Worm (Caenorhabditis elegans) whole organism, L3 larva: ENCODE results near the gene ric-3.

Experiments used
- R02D3.7 ChIP-seq: fragments of 150-350 bp; optimal IDR thresholded peaks from 2 replicates; lab custom pipeline; 2014; ENCODE audit warnings: missing biosample characterization, missing genetic modification characterization
- ZK546.5 ChIP-seq: sonication (generic microtip); optimal IDR thresholded peaks from 2 replicates; lab custom pipeline; 2017; ENCODE audit warnings: missing biosample characterization, missing genetic modification characterization
- aly-2 ChIP-seq: fragments of 150-350 bp; optimal IDR thresholded peaks from 2 replicates; lab custom pipeline; 2014; ENCODE audit warnings: missing biosample characterization, missing genetic modification characterization
- ceh-28 ChIP-seq: fragments of 150-350 bp; optimal IDR thresholded peaks from 2 replicates; lab custom pipeline; 2014; ENCODE audit warnings: missing biosample characterization, missing genetic modification reagents, missing genetic modification characterization
- ceh-82 ChIP-seq: fragments of 150-350 bp; optimal IDR thresholded peaks from 2 replicates; lab custom pipeline; 2014; ENCODE audit warnings: missing biosample characterization, missing genetic modification characterization
- ceh-9 ChIP-seq: sonication (generic microtip); optimal IDR thresholded peaks from 2 replicates; lab custom pipeline; 2018; ENCODE audit warnings: missing biosample characterization, missing genetic modification characterization
- daf-12 ChIP-seq: fragments of 150-350 bp; optimal IDR thresholded peaks from 2 replicates; lab custom pipeline; 2014; ENCODE audit warnings: missing biosample characterization, missing genetic modification reagents, missing genetic modification characterization
- egl-27 ChIP-seq: sonication (generic microtip); optimal IDR thresholded peaks from 4 replicates; lab custom pipeline; 2017; ENCODE audit warnings: missing biosample characterization, missing genetic modification reagents, missing genetic modification characterization
- egl-5 ChIP-seq: fragments of 150-350 bp; optimal IDR thresholded peaks from 2 replicates; lab custom pipeline; 2017; ENCODE audit warnings: missing biosample characterization, missing genetic modification reagents, missing genetic modification characterization, inconsistent platforms
- elt-1 ChIP-seq: fragments of 150-350 bp; optimal IDR thresholded peaks from 2 replicates; lab custom pipeline; 2014; ENCODE audit warnings: missing biosample characterization, missing genetic modification characterization
- elt-2 ChIP-seq: sonication (generic microtip); optimal IDR thresholded peaks from 2 replicates; lab custom pipeline; 2016; ENCODE audit warnings: missing genetic modification reagents, mild to moderate bottlenecking, missing genetic modification characterization, missing compliant biosample characterization
- elt-3 ChIP-seq, 3 experiments: fragments of 150-350 bp in 1 of 3; sonication (generic microtip) in 2 of 3; optimal IDR thresholded peaks; 2 replicates in 2 of 3; 4 replicates in 1 of 3; lab custom pipeline; 2014 to 2017; ENCODE audit warnings: missing biosample characterization in 3 of 3, missing genetic modification characterization in 3 of 3
- eor-1 ChIP-seq, 2 experiments: fragments of 150-350 bp; optimal IDR thresholded peaks; 2 replicates each; lab custom pipeline; 2014 to 2018; ENCODE audit warnings: missing biosample characterization in 2 of 2, missing genetic modification characterization in 2 of 2
- fkh-2 ChIP-seq: fragments of 150-350 bp; optimal IDR thresholded peaks from 2 replicates; lab custom pipeline; 2014; ENCODE audit warnings: missing biosample characterization, missing genetic modification reagents, missing genetic modification characterization
- hmg-11 ChIP-seq: sonication (generic microtip); optimal IDR thresholded peaks from 2 replicates; lab custom pipeline; 2016; ENCODE audit warnings: missing genetic modification characterization, missing compliant biosample characterization
- jun-1 ChIP-seq: fragments of 150-350 bp; optimal IDR thresholded peaks from 2 replicates; lab custom pipeline; 2014; ENCODE audit warnings: missing biosample characterization, missing genetic modification reagents, missing genetic modification characterization
- lin-15B ChIP-seq: fragments of 150-350 bp; optimal IDR thresholded peaks from 2 replicates; lab custom pipeline; 2014; ENCODE audit warnings: missing biosample characterization, missing genetic modification characterization
- lin-39 ChIP-seq: fragments of 150-350 bp; optimal IDR thresholded peaks from 2 replicates; lab custom pipeline; 2018; ENCODE audit warnings: missing biosample characterization, missing genetic modification reagents, missing genetic modification characterization
- mdl-1 ChIP-seq: fragments of 150-350 bp; optimal IDR thresholded peaks from 2 replicates; lab custom pipeline; 2014; ENCODE audit warnings: missing biosample characterization, missing genetic modification characterization
- mml-1 ChIP-seq: fragments of 150-350 bp; sonication (generic microtip); optimal IDR thresholded peaks from 3 replicates; lab custom pipeline; 2014; ENCODE audit warnings: missing biosample characterization, missing genetic modification characterization
- nfya-1 ChIP-seq: sonication (generic microtip); optimal IDR thresholded peaks from 2 replicates; lab custom pipeline; 2017; ENCODE audit warnings: missing genetic modification characterization, mild to moderate bottlenecking, missing compliant biosample characterization, antibody characterized with exemption, moderate library complexity; ENCODE audit not compliant: insufficient read depth
- nhr-11 ChIP-seq: fragments of 150-350 bp; optimal IDR thresholded peaks from 2 replicates; lab custom pipeline; 2014; ENCODE audit warnings: missing biosample characterization, missing genetic modification characterization
- nhr-12 ChIP-seq: fragments of 150-350 bp; optimal IDR thresholded peaks from 2 replicates; lab custom pipeline; 2014; ENCODE audit warnings: missing biosample characterization, missing genetic modification characterization
- nhr-23 ChIP-seq: fragments of 150-350 bp; optimal IDR thresholded peaks from 2 replicates; lab custom pipeline; 2014; ENCODE audit warnings: missing biosample characterization, missing genetic modification reagents, missing genetic modification characterization
- nhr-237 ChIP-seq: fragments of 150-350 bp; optimal IDR thresholded peaks from 2 replicates; lab custom pipeline; 2014; ENCODE audit warnings: missing biosample characterization, missing genetic modification characterization
- nhr-25 ChIP-seq: sonication (generic microtip); optimal IDR thresholded peaks from 2 replicates; lab custom pipeline; 2017; ENCODE audit warnings: missing biosample characterization, missing genetic modification characterization
- nhr-28 ChIP-seq: fragments of 150-350 bp; optimal IDR thresholded peaks from 2 replicates; lab custom pipeline; 2014; ENCODE audit warnings: missing biosample characterization, missing genetic modification characterization
- nhr-43 ChIP-seq: sonication (generic microtip); optimal IDR thresholded peaks from 2 replicates; lab custom pipeline; 2016; ENCODE audit warnings: mild to moderate bottlenecking, missing genetic modification characterization, missing compliant biosample characterization; ENCODE audit not compliant: poor library complexity, severe bottlenecking
- nhr-76 ChIP-seq: fragments of 150-350 bp; sonication (generic microtip); optimal IDR thresholded peaks from 5 replicates; lab custom pipeline; 2014; ENCODE audit warnings: missing biosample characterization, missing genetic modification characterization
- nhr-77 ChIP-seq: fragments of 150-350 bp; optimal IDR thresholded peaks from 2 replicates; lab custom pipeline; 2014; ENCODE audit warnings: missing biosample characterization, missing genetic modification characterization
- pha-4 ChIP-seq: fragments of 150-350 bp; optimal IDR thresholded peaks from 2 replicates; lab custom pipeline; 2014; ENCODE audit warnings: missing biosample characterization, missing genetic modification reagents, missing genetic modification characterization
- pqm-1 ChIP-seq: fragments of 150-350 bp; optimal IDR thresholded peaks from 2 replicates; lab custom pipeline; 2017; ENCODE audit warnings: missing biosample characterization, missing genetic modification characterization, inconsistent platforms
- sea-2 ChIP-seq: fragments of 150-350 bp; sonication (generic microtip); optimal IDR thresholded peaks from 4 replicates; lab custom pipeline; 2014; ENCODE audit warnings: missing biosample characterization, missing genetic modification reagents, missing genetic modification characterization
- snpc-4 ChIP-seq: fragments of 150-350 bp; optimal IDR thresholded peaks from 2 replicates; lab custom pipeline; 2014; ENCODE audit warnings: missing biosample characterization, missing genetic modification characterization
- tbx-2 ChIP-seq: sonication (generic microtip); optimal IDR thresholded peaks from 2 replicates; lab custom pipeline; 2016; ENCODE audit warnings: mild to moderate bottlenecking, missing genetic modification characterization, missing compliant biosample characterization
- unc-39 ChIP-seq: sonication (generic microtip); optimal IDR thresholded peaks from 4 replicates; lab custom pipeline; 2017; ENCODE audit warnings: missing biosample characterization, missing genetic modification characterization
- unc-62 ChIP-seq: fragments of 150-350 bp; sonication (generic microtip); optimal IDR thresholded peaks from 4 replicates; lab custom pipeline; 2014; ENCODE audit warnings: missing biosample characterization, missing genetic modification reagents, missing genetic modification characterization
- zag-1 ChIP-seq: fragments of 150-350 bp; optimal IDR thresholded peaks from 2 replicates; lab custom pipeline; 2014; ENCODE audit warnings: missing biosample characterization, missing genetic modification characterization
- ztf-11 ChIP-seq: fragments of 150-350 bp; optimal IDR thresholded peaks from 2 replicates; lab custom pipeline; 2014; ENCODE audit warnings: missing biosample characterization, missing genetic modification characterization
- ztf-4 ChIP-seq: fragments of 150-350 bp; optimal IDR thresholded peaks from 2 replicates; lab custom pipeline; 2014; ENCODE audit warnings: missing biosample characterization, missing genetic modification characterization

ric-3 gene

DNA sequence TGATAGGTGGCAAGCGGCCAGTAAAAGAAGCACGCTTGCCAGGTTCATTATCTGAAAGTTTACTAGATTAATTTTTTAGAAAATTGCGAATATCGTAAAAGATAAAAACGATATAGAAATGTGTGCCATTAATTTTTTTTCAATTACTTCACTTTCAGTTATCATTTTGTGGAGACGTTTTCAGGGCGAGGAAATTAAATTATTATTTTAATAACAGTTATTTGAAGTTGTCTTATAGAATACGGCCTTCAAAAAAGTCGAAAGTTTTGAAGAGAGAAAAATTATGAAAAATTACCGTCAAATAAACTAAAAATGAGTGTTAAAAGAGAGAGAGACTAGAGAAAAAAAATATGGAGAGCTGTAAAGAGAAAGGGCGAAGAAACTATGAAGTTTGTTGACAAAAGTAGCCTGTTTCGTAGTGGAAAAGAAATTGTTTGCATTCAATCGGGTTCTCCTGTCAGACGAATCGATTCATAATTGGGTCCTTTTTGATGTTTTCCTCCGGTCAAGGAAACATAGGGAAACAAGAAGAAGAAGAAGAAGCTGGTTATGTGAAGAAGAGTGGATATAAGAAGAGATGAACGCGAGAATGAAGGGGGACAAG lies 16.7 kb downstream of the ric-3 start, which contains the start of gene erp-44.2:
erp-44.2 (minus strand) TSS at position 51 of the 604 bp plus-strand sequence.
- TF ChIP-seq aly-2 (tag; lab: Kevin White, UChicago): no peak
- TF ChIP-seq nhr-11 (tag; lab: Kevin White, UChicago): no peak
- no peak for TF ChIP-seq nhr-12
- no peak for TF ChIP-seq jun-1 (tag; lab: Kevin White, UChicago)
- TF ChIP-seq pha-4 (tag; lab: Kevin White, UChicago): peak; percentile 93
- no peak for TF ChIP-seq ztf-4 (tag; lab: Kevin White, UChicago)
- TF ChIP-seq, all 47 proteins: peak for 1

ce11 chrIV:7836030-7836429 lies 18.0 kb downstream of the ric-3 start:
- no peak for TF ChIP-seq lin-15B (tag; lab: Kevin White, UChicago)
- no peak for TF ChIP-seq ceh-9 (tag; lab: Kevin White, UChicago)
- TF ChIP-seq egl-5 (tag; lab: Kevin White, UChicago): no peak
- TF ChIP-seq egl-27 (tag; lab: Kevin White, UChicago): no peak
- no peak for TF ChIP-seq unc-39 (tag; lab: Kevin White, UChicago)
- no peak for TF ChIP-seq elt-3 (tag; optimal IDR thresholded peaks at IDR 0.05; lab: Kevin White, UChicago)
- no peak for TF ChIP-seq zag-1 (tag; lab: Kevin White, UChicago)
- TF ChIP-seq pha-4 (tag; lab: Kevin White, UChicago): peak; percentile 26
- peak; percentile 60 for TF ChIP-seq ceh-28 (tag; lab: Kevin White, UChicago)
- TF ChIP-seq pqm-1 (tag; lab: Kevin White, UChicago): no peak
- peak; percentile 27 for TF ChIP-seq hmg-11 (tag; lab: Kevin White, UChicago)
- no peak for TF ChIP-seq daf-12 (tag; lab: Kevin White, UChicago)
- TF ChIP-seq snpc-4 (tag; lab: Kevin White, UChicago): no peak
- no peak for TF ChIP-seq nhr-28 (tag; lab: Kevin White, UChicago)
- TF ChIP-seq nhr-23 (tag; lab: Kevin White, UChicago): peak; percentile 85
- no peak for TF ChIP-seq eor-1 (tag; optimal IDR thresholded peaks at IDR 0.05; lab: Kevin White, UChicago)
- TF ChIP-seq nhr-25 (tag; lab: Kevin White, UChicago): peak; percentile 61
- no peak for TF ChIP-seq ztf-11
- TF ChIP-seq nhr-76 (tag; lab: Kevin White, UChicago): no peak
- no peak for TF ChIP-seq nhr-77
- TF ChIP-seq nfya-1: peak; percentile 19
- no peak for TF ChIP-seq jun-1 (tag; lab: Kevin White, UChicago)

DNA sequence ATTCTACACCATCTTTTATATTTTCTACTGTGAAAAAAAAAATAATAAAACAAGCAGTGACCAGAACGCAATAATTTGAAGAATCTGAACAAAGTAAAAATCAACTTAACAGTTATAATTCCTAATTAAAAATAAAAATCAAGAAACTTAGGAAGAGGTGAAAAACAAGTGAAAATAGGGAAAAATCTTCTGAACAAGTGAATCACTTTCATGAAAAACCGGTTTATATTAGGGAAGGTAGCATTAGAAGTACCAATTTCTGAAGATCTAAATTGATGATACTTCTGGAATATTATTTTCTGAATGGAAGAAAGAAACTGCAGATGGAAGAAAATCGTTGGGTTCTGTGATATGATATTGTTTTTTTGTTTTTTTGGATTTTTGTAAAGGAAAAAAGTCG lies 18.4 kb downstream of the ric-3 start:
- no peak for TF ChIP-seq nhr-237 (tag; lab: Kevin White, UChicago)
- no peak for TF ChIP-seq mml-1 (tag; lab: Kevin White, UChicago)
- TF ChIP-seq mdl-1 (tag; lab: Kevin White, UChicago): no peak
- TF ChIP-seq fkh-2 (tag; lab: Kevin White, UChicago): no peak
- TF ChIP-seq lin-39: no peak
- no peak for TF ChIP-seq egl-5 (tag; lab: Kevin White, UChicago)
- no peak for TF ChIP-seq tbx-2

DNA sequence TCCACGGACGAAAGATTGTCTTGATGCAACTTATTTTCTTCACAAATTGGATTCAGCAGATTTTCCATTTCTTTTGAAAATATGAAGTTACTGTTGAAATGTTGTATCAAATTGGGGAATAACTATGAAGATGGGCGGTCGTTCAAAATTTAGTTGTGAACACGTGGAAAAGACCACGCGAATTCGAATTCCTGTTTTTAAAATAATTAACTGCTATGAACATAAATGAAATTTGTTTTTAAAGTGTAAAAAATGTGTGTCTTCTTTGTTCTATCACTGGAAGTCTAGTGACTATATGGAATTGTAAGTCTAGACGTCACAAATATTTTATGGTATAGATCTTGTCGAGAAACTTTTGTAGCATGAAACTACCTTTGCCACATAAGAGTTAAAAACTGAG lies 20.4 kb downstream of the ric-3 start, which contains the start of gene C06A6.7:
C06A6.7 (minus strand) TSS at position 101 of the 400 bp plus-strand sequence.
- TF ChIP-seq sea-2: no peak
- no peak for TF ChIP-seq R02D3.7
- no peak for TF ChIP-seq unc-62 (GFP tag; lab: Kevin White, UChicago)
- TF ChIP-seq ztf-11: no peak
- TF ChIP-seq nhr-43 (tag; lab: Kevin White, UChicago): no peak

DNA sequence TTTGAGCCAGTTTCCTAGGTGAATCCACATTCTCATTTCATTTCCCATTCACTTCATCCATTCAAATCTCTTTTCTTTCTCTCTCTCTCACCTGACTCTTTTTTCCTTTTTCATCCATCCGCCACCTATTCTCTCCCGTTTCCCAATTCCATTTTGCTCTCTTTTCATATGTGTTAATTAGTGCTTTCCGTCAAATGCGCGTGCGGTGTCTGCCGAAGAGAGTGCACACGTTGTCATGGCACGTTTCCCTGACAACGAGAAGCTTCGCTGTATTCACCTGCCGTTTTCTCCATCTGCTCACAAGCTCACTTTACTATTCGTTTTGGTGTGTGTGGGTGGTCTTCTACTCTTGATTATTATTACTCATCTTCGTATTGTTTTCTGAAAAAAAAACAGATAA lies 21.9 kb downstream of the ric-3 start:
- TF ChIP-seq elt-1 (tag; lab: Kevin White, UChicago) (no peak), daf-12 (tag; lab: Kevin White, UChicago) (no peak), elt-2 (tag; lab: Kevin White, UChicago) (no peak), ceh-82 (no peak), lin-39 (no peak), aly-2 (tag; lab: Kevin White, UChicago) (no peak), jun-1 (tag; lab: Kevin White, UChicago) (no peak), sea-2 (no peak), nhr-237 (tag; lab: Kevin White, UChicago) (no peak), R02D3.7 (no peak), ZK546.5 (tag; lab: Kevin White, UChicago) (no peak)
